Fruit fly (Drosophila melanogaster): ENCODE measurements around the gene Stip1.

The Stip1 gene

DNA sequence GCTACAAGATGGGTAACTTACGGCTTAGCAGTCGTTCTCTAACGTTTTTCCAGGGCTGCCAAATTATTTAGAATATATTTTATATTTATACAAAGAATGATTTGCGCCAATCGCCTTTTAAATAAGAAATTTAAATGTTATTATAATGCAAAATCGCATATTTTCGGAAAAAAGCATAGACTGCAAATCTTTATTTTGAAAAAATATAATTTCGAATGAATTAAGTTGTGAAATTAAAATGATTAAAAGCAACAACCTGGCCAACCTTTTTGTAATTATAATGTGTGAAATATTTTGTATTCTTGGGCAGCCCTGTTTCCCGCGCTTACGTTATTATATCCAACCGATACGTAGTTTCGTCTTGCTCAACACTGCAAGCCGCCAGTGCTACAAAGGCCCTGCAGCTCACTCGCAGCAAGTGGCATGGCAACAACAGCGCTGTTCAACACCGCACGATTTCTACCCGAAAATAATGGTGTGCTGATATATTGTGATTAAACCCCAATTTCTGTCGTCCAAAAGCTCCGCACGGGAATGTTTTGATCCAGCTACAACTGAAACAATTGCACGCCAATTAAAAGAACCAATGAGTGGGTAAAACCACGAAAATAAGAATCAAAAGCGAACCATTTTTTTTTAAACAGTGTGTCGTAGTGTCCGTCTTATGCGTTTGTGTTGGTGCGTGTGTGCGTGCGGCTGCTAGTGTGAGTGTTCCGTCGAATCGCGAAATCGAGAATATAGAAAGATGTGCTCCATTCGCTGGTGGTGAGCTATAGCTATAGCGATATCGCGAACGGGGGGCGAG, 2.8 kb downstream of the Stip1 start, which contains the start of gene Pi3K21B (continued):
- TF ChIP-seq CG1233 (GFP tag; optimal IDR thresholded peaks at IDR 0.05), result peak; percentile 88
- peak; percentile 93 for TF ChIP-seq ems (GFP tag; optimal IDR thresholded peaks at IDR 0.05)
- TF ChIP-seq CG7271 (tag; optimal IDR thresholded peaks at IDR 0.05), result peak; percentile 21
- peak; percentile 87 for TF ChIP-seq Atf-2 (GFP tag; optimal IDR thresholded peaks at IDR 0.05)
- TF ChIP-seq corto (GFP tag; optimal IDR thresholded peaks at IDR 0.05), result peak; percentile 78
- peak; percentile 92 for TF ChIP-seq Dad (GFP tag; optimal IDR thresholded peaks at IDR 0.05)
- TF ChIP-seq Med (GFP tag), result peak; percentile 99
- TF ChIP-seq unpg (GFP tag; optimal IDR thresholded peaks at IDR 0.05), result peak; percentile 88
- peak; percentile 92 for TF ChIP-seq sug (tag; optimal IDR thresholded peaks at IDR 0.05)
- TF ChIP-seq wek (GFP tag; optimal IDR thresholded peaks at IDR 0.05), result peak; percentile 57
- peak; percentile 90 for TF ChIP-seq CG1602 (GFP tag; optimal IDR thresholded peaks at IDR 0.05)
- TF ChIP-seq cas (GFP tag; IDR thresholded peaks at IDR 0.05), result peak; percentile 30; the same call in 1 of the 2 replicates
- TF ChIP-seq CG11695 (GFP tag; IDR thresholded peaks at IDR 0.05), result peak; percentile 80
- peak; percentile 93 for TF ChIP-seq CG3847 (GFP tag; IDR thresholded peaks at IDR 0.05)
- peak; percentile 76 for TF ChIP-seq ase (GFP tag; IDR thresholded peaks at IDR 0.05)
- TF ChIP-seq slp2 (GFP tag; optimal IDR thresholded peaks at IDR 0.05), result peak; percentile 78
- TF ChIP-seq seq (GFP tag; IDR thresholded peaks at IDR 0.05), result peak; percentile 70
- peak; percentile 41; the same call in 2 of the 4 replicates for TF ChIP-seq Dll (GFP tag; IDR thresholded peaks at IDR 0.05; ENCODE audit: partially characterized antibody)
- TF ChIP-seq CG43689 (GFP tag; IDR thresholded peaks at IDR 0.05), result no peak; the same call in none of the 2 replicates
- TF ChIP-seq CG4360 (GFP tag; IDR thresholded peaks at IDR 0.05), result no peak
- TF ChIP-seq CG4730 (GFP tag; IDR thresholded peaks at IDR 0.05), result peak; percentile 58
- TF ChIP-seq az2 (GFP tag; optimal IDR thresholded peaks at IDR 0.05), result peak; percentile 87
- TF ChIP-seq slbo (GFP tag; IDR thresholded peaks at IDR 0.05), result peak; percentile 96
- no peak for TF ChIP-seq pan (optimal IDR thresholded peaks at IDR 0.05)
- TF ChIP-seq pan (GFP tag; optimal IDR thresholded peaks at IDR 0.05 in 1 of 2, IDR thresholded peaks at IDR 0.05 in 1 of 2), result peak in 1 of 2 experiments; percentile 75
- peak; percentile 86 for TF ChIP-seq row (GFP tag; IDR thresholded peaks at IDR 0.05)
- TF ChIP-seq NC2α (GFP tag; optimal IDR thresholded peaks at IDR 0.05), result peak; percentile 75
- TF ChIP-seq CG12659 (GFP tag; optimal IDR thresholded peaks at IDR 0.05), result peak; percentile 96
- TF ChIP-seq jing (GFP tag; optimal IDR thresholded peaks at IDR 0.05), result peak; percentile 43
- TF ChIP-seq maf-S (GFP tag; optimal IDR thresholded peaks at IDR 0.05), result peak; percentile 89
- peak; percentile 75 for TF ChIP-seq Myb (GFP tag; optimal IDR thresholded peaks at IDR 0.05)
- peak; percentile 95 for TF ChIP-seq CG13775 (GFP tag; optimal IDR thresholded peaks at IDR 0.05)
- peak; percentile 87 for TF ChIP-seq CG18619 (GFP tag; optimal IDR thresholded peaks at IDR 0.05)
- TF ChIP-seq abd-A (tag; optimal IDR thresholded peaks at IDR 0.05), result peak; percentile 53
- peak; percentile 28 for TF ChIP-seq Deaf1 (tag; optimal IDR thresholded peaks at IDR 0.05)
- peak; percentile 100 for TF ChIP-seq Ets65A (GFP tag)
- TF ChIP-seq dysf (GFP tag; IDR thresholded peaks at IDR 0.05), result peak; percentile 89
- TF ChIP-seq chn (GFP tag; optimal IDR thresholded peaks at IDR 0.05), result peak; percentile 91
- TF ChIP-seq CG13296 (GFP tag; optimal IDR thresholded peaks at IDR 0.05), result peak; percentile 84
- 0 out of 3 replicates have a peak, but pooled peaks have one; percentile 67 for TF ChIP-seq CG6175 (GFP tag; IDR thresholded peaks at IDR 0.05)
- peak; percentile 87 for TF ChIP-seq CG9727 (GFP tag; optimal IDR thresholded peaks at IDR 0.05)
- peak; percentile 86 for TF ChIP-seq Oli (tag; optimal IDR thresholded peaks at IDR 0.05)
- TF ChIP-seq tna (GFP tag; IDR thresholded peaks at IDR 0.05; ENCODE audit: partially characterized antibody), result no peak
- TF ChIP-seq bowl (GFP tag; IDR thresholded peaks at IDR 0.05), result 0 out of 2 replicates have a peak, but pooled peaks have one; percentile 32
- TF ChIP-seq CG17612 (GFP tag; IDR thresholded peaks at IDR 0.05), result peak; percentile 52; the same call in 1 of the 2 replicates
- peak; percentile 20; the same call in 1 of the 2 replicates for TF ChIP-seq CG10321 (GFP tag; IDR thresholded peaks at IDR 0.05)
- TF ChIP-seq dm (GFP tag; optimal IDR thresholded peaks at IDR 0.05), result peak; percentile 91
- peak in 1 of 2 experiments; percentile 74 for TF ChIP-seq insv (GFP tag; optimal IDR thresholded peaks at IDR 0.05)
- peak; percentile 93 for TF ChIP-seq CG9817 (tag; optimal IDR thresholded peaks at IDR 0.05)
- TF ChIP-seq en (GFP tag; optimal IDR thresholded peaks at IDR 0.05), result peak; percentile 58
